Worm (Caenorhabditis elegans) whole organism, L4/young adult: ENCODE results near the gene hpo-30.

ENCODE experiments used
- W03F9.2 ChIP-seq: fragments of 150-350 bp; optimal IDR thresholded peaks from 2 replicates; lab custom pipeline; 2014; ENCODE audit warnings: missing biosample characterization, missing genetic modification characterization
- dao-5 ChIP-seq: sonication (generic microtip); optimal IDR thresholded peaks from 2 replicates; lab custom pipeline; 2016; ENCODE audit warnings: missing genotype, missing genetic modification characterization, moderate library complexity, missing compliant biosample characterization
- him-1 ChIP-seq: sonication (generic microtip); optimal IDR thresholded peaks from 2 replicates; lab custom pipeline; 2016; ENCODE audit warnings: missing genotype, missing genetic modification reagents, missing genetic modification characterization, missing compliant biosample characterization

DNA sequence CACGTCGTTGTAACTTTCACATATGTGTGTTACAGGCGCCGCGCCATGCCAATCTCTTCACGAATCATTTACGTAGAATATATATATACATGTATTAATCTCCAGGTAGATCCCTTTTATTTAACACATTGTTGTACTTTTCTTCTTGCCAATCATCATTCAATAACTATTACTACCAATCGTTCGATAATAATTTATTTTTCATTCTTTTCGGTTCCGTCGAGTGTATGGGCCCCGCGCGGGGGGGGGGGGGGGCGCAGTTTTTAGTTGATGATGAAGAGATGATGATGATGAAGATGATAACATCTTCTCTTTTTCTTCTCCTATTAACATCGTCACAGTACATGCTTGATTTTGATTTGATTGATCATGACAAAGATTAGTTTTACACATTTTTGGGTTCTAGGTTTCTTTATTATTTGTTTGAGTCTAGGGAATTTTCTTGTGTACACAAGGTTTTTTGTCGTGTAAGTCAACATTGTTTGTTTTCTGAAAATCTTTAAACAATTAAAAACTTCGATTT is 10.9 kb downstream of the hpo-30 start:
- TF ChIP-seq W03F9.2 = no peak
- TF ChIP-seq him-1 (tag; lab: Kevin White, UChicago) = no peak
- no peak for TF ChIP-seq dao-5 (tag; lab: Kevin White, UChicago)
